Worm (Caenorhabditis elegans) whole organism, mixed stage, embryonic: ENCODE data around the gene srbc-76.

ENCODE experiments used
- unc-39 ChIP-seq: fragments of 150-350 bp; optimal IDR thresholded peaks from 2 replicates; lab custom pipeline; 2014; ENCODE audit warnings: missing biosample characterization, missing genetic modification characterization
- unc-62 ChIP-seq: fragments of 150-350 bp; optimal IDR thresholded peaks from 2 replicates; lab custom pipeline; 2014; ENCODE audit warnings: missing biosample characterization, missing genetic modification reagents, missing genetic modification characterization

- TF ChIP-seq unc-39 (tag; lab: Kevin White, UChicago), result no peak
- TF ChIP-seq unc-62 (GFP tag; lab: Kevin White, UChicago), result no peak
Observed at ce11 chrV:15272263-15272662, 20.1 kb downstream of the srbc-76 start, which contains the start of gene T10H4.4.
